Fruit fly (Drosophila melanogaster) S2 (cell line): ENCODE results near the gene CG14313.

Experiments
- CG8478 ChIP-seq: fragments of >200 bp; optimal IDR thresholded peaks from 2 replicates; lab custom pipeline; 2018
- CTCF ChIP-seq, 2 experiments: fragments of >200 bp; optimal IDR thresholded peaks; 2 replicates each; lab custom pipeline; 2018

dm6 chr3R:18164052-18164722 is 27.6 kb downstream of the CG14313 start, which contains the start of the genes CG7218 and Cbp20:
- TF ChIP-seq CG8478, result no peak
- TF ChIP-seq CTCF (optimal IDR thresholded peaks at IDR 0.05; lab: Kevin White, UChicago), result no peak
